Fruit fly (Drosophila melanogaster) whole organism, embryonic: Measurements from ENCODE around the gene SP555.
A peak's percentile ranks its signal among the peaks of the same experiment; 100 is the strongest.

Experiments
- BEAF-32 ChIP-seq: fragments of 200-800 bp; sonication (Bioruptor generic); optimal IDR thresholded peaks from 3 replicates; lab custom pipeline; 2017; ENCODE audit warnings: missing biosample characterization, missing genetic modification characterization, mild to moderate bottlenecking, moderate library complexity, missing genetic modification reagents
- CG10147 ChIP-seq: fragments of 200-800 bp; sonication (Bioruptor generic); optimal IDR thresholded peaks from 2 replicates; lab custom pipeline; 2019; ENCODE audit warnings: missing biosample characterization, mild to moderate bottlenecking, missing genetic modification characterization, moderate library complexity
- CG11398 ChIP-seq: fragments of 200-800 bp; sonication (Bioruptor generic); optimal IDR thresholded peaks from 2 replicates; lab custom pipeline; 2016; ENCODE audit warnings: missing biosample characterization, missing genetic modification characterization
- CG12659 ChIP-seq: fragments of 200-800 bp; sonication (Bioruptor generic); optimal IDR thresholded peaks from 3 replicates; lab custom pipeline; 2017; ENCODE audit warnings: mild to moderate bottlenecking, missing biosample characterization, missing genetic modification reagents, missing genetic modification characterization
- CG14965 ChIP-seq: fragments of 200-800 bp; sonication (Bioruptor generic); optimal IDR thresholded peaks from 2 replicates; lab custom pipeline; 2016; ENCODE audit warnings: missing biosample characterization, missing genetic modification characterization, borderline replicate concordance
- CG15479 ChIP-seq: fragments of 200-800 bp; sonication (Bioruptor generic); optimal IDR thresholded peaks from 3 replicates; lab custom pipeline; 2019; ENCODE audit warnings: missing biosample characterization, mild to moderate bottlenecking, missing genetic modification characterization, moderate library complexity
- CG1647 ChIP-seq: fragments of 200-800 bp; sonication (Bioruptor generic); optimal IDR thresholded peaks from 3 replicates; lab custom pipeline; 2016; ENCODE audit warnings: missing biosample characterization, missing genetic modification characterization
- CG16815 ChIP-seq: fragments of 200-800 bp; sonication (Bioruptor generic); optimal IDR thresholded peaks from 3 replicates; lab custom pipeline; 2017; ENCODE audit warnings: missing biosample characterization, mild to moderate bottlenecking, missing genetic modification characterization
- CG17361 ChIP-seq: fragments of 200-800 bp; sonication (Bioruptor generic); IDR thresholded peaks from 3 replicates; pipeline ENCODE4 v1.3.6; 2022; ENCODE audit warnings: missing biosample characterization, missing genetic modification characterization
- CG2875 ChIP-seq: fragments of 200-800 bp; sonication (Bioruptor generic); optimal IDR thresholded peaks from 2 replicates; lab custom pipeline; 2017; ENCODE audit warnings: missing biosample characterization, mild to moderate bottlenecking, missing genetic modification characterization, missing genetic modification reagents
- CG33557 ChIP-seq: fragments of 200-800 bp; sonication (Bioruptor generic); optimal IDR thresholded peaks from 2 replicates; lab custom pipeline; 2019; ENCODE audit warnings: missing biosample characterization, mild to moderate bottlenecking, missing genetic modification characterization, moderate library complexity
- CG3838 ChIP-seq: fragments of 200-800 bp; sonication (Bioruptor generic); optimal IDR thresholded peaks from 3 replicates; lab custom pipeline; 2016; ENCODE audit warnings: missing biosample characterization, missing genetic modification characterization
- CG7839 ChIP-seq: fragments of 200-800 bp; sonication (Bioruptor generic); optimal IDR thresholded peaks from 3 replicates; lab custom pipeline; 2018; ENCODE audit warnings: missing biosample characterization, mild to moderate bottlenecking, missing genetic modification characterization, moderate library complexity
- CG7928 ChIP-seq: fragments of 200-800 bp; sonication (Bioruptor generic); optimal IDR thresholded peaks from 2 replicates; lab custom pipeline; 2017; ENCODE audit warnings: missing biosample characterization, mild to moderate bottlenecking, missing genetic modification characterization
- CG8359 ChIP-seq: fragments of 200-800 bp; sonication (Bioruptor generic); optimal IDR thresholded peaks from 2 replicates; lab custom pipeline; 2017; ENCODE audit warnings: missing biosample characterization, mild to moderate bottlenecking, missing genetic modification characterization, borderline replicate concordance
- CG9876 ChIP-seq: fragments of 200-800 bp; sonication (Bioruptor generic); optimal IDR thresholded peaks from 2 replicates; lab custom pipeline; 2016; ENCODE audit warnings: missing biosample characterization, missing genetic modification characterization
- Dbx ChIP-seq: fragments of 200-800 bp; sonication (Bioruptor generic); IDR thresholded peaks from 3 replicates; pipeline ENCODE4 v1.3.6; 2022; ENCODE audit warnings: missing biosample characterization, missing genetic modification characterization
- Dip3 ChIP-seq: fragments of 200-800 bp; sonication (Bioruptor generic); optimal IDR thresholded peaks from 3 replicates; lab custom pipeline; 2016; ENCODE audit warnings: missing biosample characterization, missing genetic modification characterization
- Dp ChIP-seq: fragments of 200-800 bp; sonication (Bioruptor generic); optimal IDR thresholded peaks from 2 replicates; lab custom pipeline; 2018; ENCODE audit warnings: missing biosample characterization, mild to moderate bottlenecking, missing genetic modification characterization, moderate library complexity
- Dref ChIP-seq: fragments of 200-800 bp; sonication (Bioruptor generic); IDR thresholded peaks from 2 replicates; pipeline ENCODE4 v1.3.6; 2022; ENCODE audit warnings: missing biosample characterization, missing genetic modification characterization
- Drgx ChIP-seq: fragments of 200-800 bp; sonication (Bioruptor generic); IDR thresholded peaks from 2 replicates; pipeline ENCODE4 v1.3.6; 2022; ENCODE audit warnings: missing biosample characterization, missing genetic modification characterization
- Elba2 ChIP-seq: fragments of 200-800 bp; sonication (Bioruptor generic); optimal IDR thresholded peaks from 3 replicates; lab custom pipeline; 2016; ENCODE audit warnings: missing biosample characterization, missing genetic modification characterization
- Ets97D ChIP-seq: fragments of 200-800 bp; sonication (Bioruptor generic); optimal IDR thresholded peaks from 3 replicates; lab custom pipeline; 2016; ENCODE audit warnings: missing biosample characterization, missing genetic modification characterization
- Fer1 ChIP-seq: fragments of 200-800 bp; sonication (Bioruptor generic); optimal IDR thresholded peaks from 2 replicates; lab custom pipeline; 2017; ENCODE audit warnings: missing biosample characterization, mild to moderate bottlenecking, missing genetic modification characterization
- Hsf ChIP-seq: fragments of 200-800 bp; sonication (Bioruptor generic); optimal IDR thresholded peaks from 3 replicates; lab custom pipeline; 2016; ENCODE audit warnings: missing biosample characterization, missing genetic modification characterization
- Oli ChIP-seq: fragments of 200-800 bp; sonication (Bioruptor generic); optimal IDR thresholded peaks from 2 replicates; lab custom pipeline; 2018; ENCODE audit warnings: missing biosample characterization, mild to moderate bottlenecking, missing genetic modification characterization, moderate library complexity
- Opbp ChIP-seq: fragments of 200-800 bp; sonication (Bioruptor generic); IDR thresholded peaks from 3 replicates; pipeline ENCODE4 v1.3.6; 2022; ENCODE audit warnings: missing biosample characterization, missing genetic modification characterization; ENCODE audit not compliant: partially characterized antibody
- Sox100B ChIP-seq: fragments of 200-800 bp; sonication (Bioruptor generic); optimal IDR thresholded peaks from 3 replicates; lab custom pipeline; 2018; ENCODE audit warnings: missing biosample characterization, mild to moderate bottlenecking, missing genetic modification characterization
- btn ChIP-seq: fragments of 200-800 bp; sonication (Bioruptor generic); optimal IDR thresholded peaks from 2 replicates; lab custom pipeline; 2016; ENCODE audit warnings: missing biosample characterization, missing genetic modification characterization
- chif ChIP-seq, 2 experiments: fragments of 200-800 bp; sonication (Bioruptor generic); optimal IDR thresholded peaks; 3 replicates each; lab custom pipeline; 2016; ENCODE audit warnings: missing biosample characterization in 2 of 2, missing genetic modification characterization in 2 of 2
- croc ChIP-seq: fragments of 200-800 bp; sonication (Bioruptor generic); conservative IDR thresholded peaks from 3 replicates; pipeline ENCODE4 v1.3.6; 2022; ENCODE audit warnings: missing biosample characterization, missing genetic modification characterization
- cwo ChIP-seq: fragments of 200-800 bp; sonication (Bioruptor generic); optimal IDR thresholded peaks from 3 replicates; lab custom pipeline; 2017; ENCODE audit warnings: missing biosample characterization, missing genetic modification characterization, mild to moderate bottlenecking, moderate library complexity, missing genetic modification reagents
- ems ChIP-seq: fragments of 200-800 bp; sonication (Bioruptor generic); optimal IDR thresholded peaks from 3 replicates; lab custom pipeline; 2016; ENCODE audit warnings: missing biosample characterization, missing genetic modification characterization
- esg ChIP-seq: fragments of 200-800 bp; sonication (Bioruptor generic); conservative IDR thresholded peaks from 2 replicates; pipeline ENCODE4 v1.3.6; 2022; ENCODE audit warnings: missing biosample characterization, missing genetic modification characterization
- ftz-f1 ChIP-seq: fragments of 200-800 bp; sonication (Bioruptor generic); optimal IDR thresholded peaks from 2 replicates; lab custom pipeline; 2016; ENCODE audit warnings: missing biosample characterization, missing genetic modification characterization
- gem ChIP-seq: fragments of 200-800 bp; sonication (Bioruptor generic); optimal IDR thresholded peaks from 2 replicates; lab custom pipeline; 2019; ENCODE audit warnings: missing biosample characterization, mild to moderate bottlenecking, missing genetic modification characterization, moderate library complexity
- grau ChIP-seq: fragments of 200-800 bp; optimal IDR thresholded peaks from 3 replicates; lab custom pipeline; 2019; ENCODE audit warnings: missing biosample characterization, mild to moderate bottlenecking, missing genetic modification characterization, moderate library complexity
- gsb-n ChIP-seq: fragments of 200-800 bp; sonication (Bioruptor generic); optimal IDR thresholded peaks from 3 replicates; lab custom pipeline; 2018; ENCODE audit warnings: missing biosample characterization, mild to moderate bottlenecking, missing genetic modification characterization
- hb ChIP-seq: fragments of 200-800 bp; sonication (Bioruptor generic); IDR thresholded peaks from 3 replicates; pipeline ENCODE4 v1.3.6; 2022; ENCODE audit warnings: missing biosample characterization, missing genetic modification characterization; ENCODE audit not compliant: partially characterized antibody
- hth ChIP-seq: fragments of >200 bp; optimal IDR thresholded peaks from 2 replicates; lab custom pipeline; 2017; ENCODE audit warnings: inconsistent platforms
- kni ChIP-seq: fragments of 200-800 bp; sonication (Bioruptor generic); optimal IDR thresholded peaks from 3 replicates; lab custom pipeline; 2017; ENCODE audit warnings: mild to moderate bottlenecking, missing biosample characterization, missing genetic modification reagents, missing genetic modification characterization
- knrl ChIP-seq: fragments of 200-800 bp; sonication (Bioruptor generic); IDR thresholded peaks from 3 replicates; pipeline ENCODE4 v1.3.6; 2022; ENCODE audit warnings: missing biosample characterization, missing genetic modification characterization; ENCODE audit not compliant: partially characterized antibody
- nerfin-2 ChIP-seq: fragments of 200-800 bp; sonication (Bioruptor generic); IDR thresholded peaks from 2 replicates; pipeline ENCODE4 v1.3.6; 2022; ENCODE audit warnings: missing biosample characterization, missing genetic modification characterization; ENCODE audit not compliant: partially characterized antibody
- pita ChIP-seq: fragments of 200-800 bp; sonication (Bioruptor generic); optimal IDR thresholded peaks from 2 replicates; lab custom pipeline; 2017; ENCODE audit warnings: missing biosample characterization, mild to moderate bottlenecking, missing genetic modification characterization
- row ChIP-seq: fragments of 200-800 bp; sonication (Bioruptor generic); IDR thresholded peaks from 3 replicates; pipeline ENCODE4 v1.3.6; 2022; ENCODE audit warnings: missing biosample characterization, missing genetic modification characterization
- scrt ChIP-seq: fragments of 200-800 bp; sonication (Bioruptor generic); optimal IDR thresholded peaks from 2 replicates; lab custom pipeline; 2018; ENCODE audit warnings: missing biosample characterization, mild to moderate bottlenecking, missing genetic modification characterization, moderate library complexity
- sens ChIP-seq: fragments of 200-800 bp; sonication (Bioruptor generic); peaks from one replicate; lab custom pipeline; 2016; ENCODE audit warnings: missing biosample characterization, missing genetic modification characterization
- sr ChIP-seq: fragments of 200-800 bp; sonication (Bioruptor generic); IDR thresholded peaks from 3 replicates; pipeline ENCODE4 v1.3.6; 2022; ENCODE audit warnings: missing biosample characterization, missing genetic modification characterization
- wek ChIP-seq: fragments of 200-800 bp; sonication (Bioruptor generic); optimal IDR thresholded peaks from 3 replicates; lab custom pipeline; 2018; ENCODE audit warnings: missing biosample characterization, mild to moderate bottlenecking, missing genetic modification characterization, moderate library complexity
- z ChIP-seq: fragments of 200-800 bp; sonication (Bioruptor generic); IDR thresholded peaks from 3 replicates; pipeline ENCODE4 v1.3.6; 2022; ENCODE audit warnings: missing biosample characterization, missing genetic modification characterization

Gene SP555

DNA sequence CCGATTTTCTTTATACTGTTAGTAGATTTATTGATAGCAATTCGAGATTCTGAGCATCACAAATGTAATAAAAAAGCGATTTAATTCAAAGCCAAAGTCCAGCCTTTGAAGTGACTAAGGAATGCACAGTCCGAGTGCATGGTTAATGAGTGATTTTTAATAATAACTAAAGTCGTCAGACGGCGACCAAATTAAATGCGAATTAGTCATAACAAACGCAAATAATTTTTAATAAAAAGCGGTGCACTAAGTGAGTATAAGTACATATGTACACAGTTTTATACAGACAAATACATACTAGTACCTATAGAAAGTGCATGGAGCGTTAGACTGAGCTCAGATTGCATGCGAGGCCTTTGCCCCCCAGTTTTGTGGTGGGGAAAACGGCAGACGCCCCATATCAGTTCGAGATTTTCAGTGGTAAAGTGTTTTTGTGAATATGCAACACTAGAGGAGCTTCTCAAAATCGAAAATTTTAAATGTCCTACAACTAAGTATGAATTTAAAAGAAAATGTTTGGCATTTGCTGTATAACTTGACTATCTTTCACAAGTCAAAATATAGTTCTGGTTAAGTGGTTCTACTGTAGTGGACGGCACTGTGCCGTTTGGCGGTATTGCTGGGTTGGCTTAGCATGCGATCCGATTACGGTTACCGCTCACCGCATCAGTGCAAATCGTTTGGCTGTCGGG is 34.7 kb upstream of the SP555 start (continued):
- no peak for TF ChIP-seq CG11398 (GFP tag; lab: Kevin White, UChicago)
- TF ChIP-seq CG33557 (GFP tag; lab: Kevin White, UChicago) = no peak
- no peak for TF ChIP-seq nerfin-2 (GFP tag; lab: Robert Waterston, UW)
- TF ChIP-seq Elba2 = no peak
- TF ChIP-seq knrl (GFP tag; lab: Robert Waterston, UW) = no peak
- TF ChIP-seq gsb-n = no peak
- no peak for TF ChIP-seq Hsf (GFP tag; lab: Kevin White, UChicago)
- TF ChIP-seq pita = no peak
- no peak for TF ChIP-seq sr (GFP tag; lab: Robert Waterston, UW)
- no peak for TF ChIP-seq Ets97D
- no peak for TF ChIP-seq CG3838 (GFP tag; lab: Kevin White, UChicago)
- no peak for TF ChIP-seq CG9876 (GFP tag; lab: Kevin White, UChicago)
- TF ChIP-seq Opbp = no peak
- no peak for TF ChIP-seq CG15479
- TF ChIP-seq ems (GFP tag; lab: Kevin White, UChicago) = no peak
- TF ChIP-seq ftz-f1 (GFP tag; lab: Kevin White, UChicago) = no peak
- TF ChIP-seq wek = no peak
- TF ChIP-seq sens (GFP tag; lab: Kevin White, UChicago) = peak; percentile 72
- peak; percentile 7 for TF ChIP-seq Oli (tag; lab: Kevin White, UChicago)
- no peak for TF ChIP-seq croc (GFP tag; lab: Robert Waterston, UW)
- TF ChIP-seq Fer1 (GFP tag; lab: Kevin White, UChicago) = no peak
- peak; percentile 34; the same call in 1 of the 3 replicates for TF ChIP-seq row (GFP tag; lab: Robert Waterston, UW)
- no peak for TF ChIP-seq Dp (GFP tag; lab: Kevin White, UChicago)
- TF ChIP-seq cwo = no peak
- TF ChIP-seq Sox100B (GFP tag; lab: Kevin White, UChicago) = no peak
- TF ChIP-seq CG2875 (GFP tag; lab: Kevin White, UChicago) = no peak
- no peak for TF ChIP-seq z
- no peak for TF ChIP-seq hb (GFP tag; lab: Robert Waterston, UW)
- TF ChIP-seq CG17361 (GFP tag; lab: Robert Waterston, UW) = no peak
- TF ChIP-seq hth (lab: Kevin White, UChicago) = no peak
- TF ChIP-seq CG7928 (GFP tag; lab: Kevin White, UChicago) = no peak
- TF ChIP-seq CG12659 = no peak
- 0 out of 2 replicates have a peak, but pooled peaks have one; percentile 17 for TF ChIP-seq esg
- no peak for TF ChIP-seq CG16815 (GFP tag; lab: Kevin White, UChicago)
- TF ChIP-seq CG8359 (GFP tag; lab: Kevin White, UChicago) = no peak
- TF ChIP-seq Drgx (GFP tag; lab: Robert Waterston, UW) = peak; percentile 70
- no peak for TF ChIP-seq scrt (GFP tag; lab: Kevin White, UChicago)
- no peak for TF ChIP-seq CG14965 (GFP tag; lab: Kevin White, UChicago)
- TF ChIP-seq BEAF-32 = no peak
- no peak for TF ChIP-seq Dip3 (GFP tag; lab: Kevin White, UChicago)
- TF ChIP-seq grau (tag; lab: Kevin White, UChicago) = peak; percentile 1
- no peak for TF ChIP-seq CG10147 (GFP tag; lab: Kevin White, UChicago)
- no peak for TF ChIP-seq CG1647 (GFP tag; lab: Kevin White, UChicago)
- TF ChIP-seq gem (tag; lab: Kevin White, UChicago) = peak; percentile 21
- no peak for TF ChIP-seq CG7839
- TF ChIP-seq chif (GFP tag; optimal IDR thresholded peaks at IDR 0.05; lab: Kevin White, UChicago) = no peak
- no peak for TF ChIP-seq btn (GFP tag; lab: Kevin White, UChicago)
- TF ChIP-seq Dbx (GFP tag; lab: Robert Waterston, UW) = no peak
- TF ChIP-seq kni (GFP tag; lab: Kevin White, UChicago) = no peak
- no peak for TF ChIP-seq Dref (GFP tag; lab: Robert Waterston, UW)
